Worm (Caenorhabditis elegans): Measurements from ENCODE around the gene mau-8.

ce11 chrIV:13371699-13372098, 6.1 kb upstream of the mau-8 start, which contains the start of gene Y62E10A.6:
- TF ChIP-seq mep-1 (tag; optimal IDR thresholded peaks at IDR 0.05) (no peak), snpc-4 (tag; optimal IDR thresholded peaks at IDR 0.05) (no peak), lsy-2 (tag; optimal IDR thresholded peaks at IDR 0.05) (no peak)
